Worm (Caenorhabditis elegans): ENCODE data around the gene ubc-26.

Gene ubc-26

ce11 chrII:2888957-2889630 is 11.1 kb downstream of the ubc-26 start, which contains the start of gene pinn-1 (continued):
- TF ChIP-seq set-16 (GFP tag; IDR thresholded peaks at IDR 0.05) (peak; percentile 18; the same call in 1 of the 2 replicates), lsy-2 (tag; optimal IDR thresholded peaks at IDR 0.05) (peak; percentile 59 to 89), Y5F2A.4 (GFP tag; optimal IDR thresholded peaks at IDR 0.05) (no peak), tra-1 (GFP tag; IDR thresholded peaks at IDR 0.05) (peak; percentile 82), egl-43 (GFP tag; IDR thresholded peaks at IDR 0.05) (0 out of 2 replicates have a peak, but pooled peaks have one; percentile 19), zip-11 (GFP tag; IDR thresholded peaks at IDR 0.05) (no peak), nhr-111 (GFP tag; optimal IDR thresholded peaks at IDR 0.05) (no peak), F44E2.7 (GFP tag; IDR thresholded peaks at IDR 0.05) (no peak), fos-1 (tag; optimal IDR thresholded peaks at IDR 0.05) (no peak), ceh-44 (GFP tag; IDR thresholded peaks at IDR 0.05) (peak; percentile 87), skn-1 (tag; optimal IDR thresholded peaks at IDR 0.05) (no peak), lim-7 (GFP tag; IDR thresholded peaks at IDR 0.05) (no peak), nhr-102 (tag; optimal IDR thresholded peaks at IDR 0.05) (peak; percentile 75), ctbp-1 (GFP tag; IDR thresholded peaks at IDR 0.05) (peak; percentile 72), ZK337.2 (GFP tag; IDR thresholded peaks at IDR 0.05) (peak; percentile 96), F26F4.8 (GFP tag; conservative IDR thresholded peaks at IDR 0.05) (no peak), daf-16 (GFP tag; optimal IDR thresholded peaks at IDR 0.05) (peak in 1 of 2 experiments; percentile 36), daf-16 (tag; optimal IDR thresholded peaks at IDR 0.05) (no peak), hlh-30 (tag; optimal IDR thresholded peaks at IDR 0.05; ENCODE audit: insufficient read depth) (peak; percentile 51), nhr-48 (tag; optimal IDR thresholded peaks at IDR 0.05) (no peak), F49E8.2 (tag; optimal IDR thresholded peaks at IDR 0.05; ENCODE audit: borderline replicate concordance) (peak; percentile 57), nhr-76 (tag; optimal IDR thresholded peaks at IDR 0.05) (no peak), dmd-9 (GFP tag; IDR thresholded peaks at IDR 0.05) (peak; percentile 97), saeg-2 (GFP tag; IDR thresholded peaks at IDR 0.05) (0 out of 2 replicates have a peak, but pooled peaks have one; percentile 28), nhr-237 (tag; optimal IDR thresholded peaks at IDR 0.05) (no peak), php-3 (GFP tag; IDR thresholded peaks at IDR 0.05) (peak; percentile 79), ZK546.5 (tag; optimal IDR thresholded peaks at IDR 0.05) (peak in 1 of 2 experiments; percentile 12), pqm-1 (tag; optimal IDR thresholded peaks at IDR 0.05) (no peak), dmd-6 (GFP tag; IDR thresholded peaks at IDR 0.05) (peak; percentile 85), ztf-11 (tag; optimal IDR thresholded peaks at IDR 0.05) (no peak), F10B5.3 (tag; optimal IDR thresholded peaks at IDR 0.05) (peak; percentile 31), fkh-10 (GFP tag; optimal IDR thresholded peaks at IDR 0.05) (peak; percentile 65)

ce11 chrII:2885518-2886449 is 14.4 kb downstream of the ubc-26 start:
- TF ChIP-seq ceh-28 (tag; optimal IDR thresholded peaks at IDR 0.05) (peak; percentile 89), skn-1 (tag; optimal IDR thresholded peaks at IDR 0.05) (no peak)

ce11 chrII:2884810-2885209 is 15.3 kb downstream of the ubc-26 start, which contains the start of gene pigw-1:
TSS of gene pigw-1 (minus strand) at chrII:2884910.
- no peak for TF ChIP-seq hlh-30 (tag; optimal IDR thresholded peaks at IDR 0.05; ENCODE audit: insufficient read depth)
- TF ChIP-seq vab-7 (GFP tag; IDR thresholded peaks at IDR 0.05), result no peak
- TF ChIP-seq tag-97 (GFP tag; IDR thresholded peaks at IDR 0.05), result no peak
- TF ChIP-seq F49E8.2 (tag; optimal IDR thresholded peaks at IDR 0.05; ENCODE audit: borderline replicate concordance), result no peak
- TF ChIP-seq lin-13 (GFP tag; optimal IDR thresholded peaks at IDR 0.05), result no peak
- TF ChIP-seq F44E2.7 (GFP tag; IDR thresholded peaks at IDR 0.05), result no peak
- TF ChIP-seq egl-27 (tag; optimal IDR thresholded peaks at IDR 0.05), result no peak
- no peak for TF ChIP-seq daf-19 (GFP tag; conservative IDR thresholded peaks at IDR 0.05)
- TF ChIP-seq mdt-29 (GFP tag; IDR thresholded peaks at IDR 0.05), result no peak
- TF ChIP-seq zfp-2 (tag; optimal IDR thresholded peaks at IDR 0.05), result no peak
- TF ChIP-seq lin-38 (GFP tag; IDR thresholded peaks at IDR 0.05), result no peak
- no peak for TF ChIP-seq nhr-77 (tag; optimal IDR thresholded peaks at IDR 0.05)
- TF ChIP-seq skn-1 (tag; optimal IDR thresholded peaks at IDR 0.05), result no peak
- no peak for TF ChIP-seq ZK337.2 (GFP tag; IDR thresholded peaks at IDR 0.05)
